Fruit fly (Drosophila melanogaster): Measurements from ENCODE around the gene dop.

Gene dop

DNA sequence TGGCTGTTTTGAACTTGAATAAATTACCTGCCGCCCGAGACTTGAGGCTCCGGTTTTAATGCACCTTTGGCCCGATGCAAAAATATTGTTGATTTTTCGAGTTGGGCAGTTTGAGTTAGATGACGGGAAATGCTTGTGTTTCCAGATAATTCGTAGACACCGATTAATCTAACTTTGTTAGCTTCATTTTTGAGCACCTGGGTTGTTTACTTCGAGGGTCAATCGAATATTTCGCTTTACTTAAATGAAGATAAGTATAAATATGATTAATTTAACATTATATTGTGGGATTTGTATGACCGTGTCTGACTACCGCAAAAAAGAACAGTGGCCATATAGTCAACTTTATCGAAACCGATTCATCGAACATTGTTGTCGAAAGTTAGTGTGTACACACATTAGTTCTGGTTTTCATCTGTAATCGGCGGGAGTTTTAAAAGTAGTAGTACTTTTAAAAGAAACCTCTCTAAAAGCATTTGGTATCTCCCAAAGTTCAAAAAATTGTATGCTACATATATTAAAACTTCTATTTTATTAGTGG is 41.9 kb upstream of the dop start, which contains the start of gene CG7945 (continued):
- TF ChIP-seq CoRest (tag; optimal IDR thresholded peaks at IDR 0.05) (peak; percentile 10), CG4282 (GFP tag; optimal IDR thresholded peaks at IDR 0.05) (no peak), Sry-δ (GFP tag; optimal IDR thresholded peaks at IDR 0.05) (peak; percentile 60), CG11398 (GFP tag; optimal IDR thresholded peaks at IDR 0.05) (no peak), CG13424 (tag; optimal IDR thresholded peaks at IDR 0.05) (no peak), MBD-R2 (GFP tag; IDR thresholded peaks at IDR 0.05) (peak; percentile 67), unc-4 (GFP tag; IDR thresholded peaks at IDR 0.05; ENCODE audit: partially characterized antibody) (peak; percentile 69), CG7963 (GFP tag; IDR thresholded peaks at IDR 0.05; ENCODE audit: partially characterized antibody) (peak; percentile 49; the same call in 2 of the 3 replicates), CHES-1-like (GFP tag; optimal IDR thresholded peaks at IDR 0.05) (no peak), en (GFP tag; optimal IDR thresholded peaks at IDR 0.05) (no peak), slp2 (GFP tag; optimal IDR thresholded peaks at IDR 0.05) (no peak), Dref (GFP tag; IDR thresholded peaks at IDR 0.05) (peak; percentile 97), CG16815 (GFP tag; optimal IDR thresholded peaks at IDR 0.05) (no peak), Scr (GFP tag; IDR thresholded peaks at IDR 0.05; ENCODE audit: partially characterized antibody) (peak; percentile 61), grn (GFP tag; optimal IDR thresholded peaks at IDR 0.05) (no peak), amos (GFP tag; IDR thresholded peaks at IDR 0.05; ENCODE audit: partially characterized antibody) (peak; percentile 64; the same call in 1 of the 2 replicates), p53 (GFP tag; optimal IDR thresholded peaks at IDR 0.05) (no peak), CG6175 (GFP tag; IDR thresholded peaks at IDR 0.05) (no peak), CG13894 (tag; optimal IDR thresholded peaks at IDR 0.05) (no peak), HHEX (GFP tag; optimal IDR thresholded peaks at IDR 0.05) (no peak), ara (GFP tag; IDR thresholded peaks at IDR 0.05) (no peak), Doc3 (GFP tag; IDR thresholded peaks at IDR 0.05; ENCODE audit: partially characterized antibody) (peak; percentile 48; the same call in 2 of the 3 replicates), MESR4 (GFP tag; optimal IDR thresholded peaks at IDR 0.05) (peak; percentile 69), wek (GFP tag; optimal IDR thresholded peaks at IDR 0.05) (no peak), YL-1 (GFP tag; optimal IDR thresholded peaks at IDR 0.05) (peak; percentile 72), mld (GFP tag; IDR thresholded peaks at IDR 0.05; ENCODE audit: partially characterized antibody) (0 out of 3 replicates have a peak, but pooled peaks have one; percentile 28), chif (GFP tag; optimal IDR thresholded peaks at IDR 0.05) (no peak), tgo (GFP tag; IDR thresholded peaks at IDR 0.05) (no peak), Pdp1 (GFP tag; optimal IDR thresholded peaks at IDR 0.05) (no peak), Sin3A (optimal IDR thresholded peaks at IDR 0.05) (no peak), CG15514 (GFP tag; optimal IDR thresholded peaks at IDR 0.05) (peak; percentile 51), pb (GFP tag; optimal IDR thresholded peaks at IDR 0.05) (no peak), sqz (GFP tag; optimal IDR thresholded peaks at IDR 0.05) (no peak), corto (GFP tag; optimal IDR thresholded peaks at IDR 0.05) (no peak), gce (GFP tag; IDR thresholded peaks at IDR 0.05) (no peak), HLH4C (GFP tag; IDR thresholded peaks at IDR 0.05; ENCODE audit: partially characterized antibody) (peak; percentile 78), Vsx1 (GFP tag; optimal IDR thresholded peaks at IDR 0.05) (no peak), CG4617 (GFP tag; optimal IDR thresholded peaks at IDR 0.05; ENCODE audit: borderline replicate concordance) (peak; percentile 66), CG11504 (tag; optimal IDR thresholded peaks at IDR 0.05) (no peak), dimm (GFP tag; IDR thresholded peaks at IDR 0.05) (no peak), CG9817 (tag; optimal IDR thresholded peaks at IDR 0.05) (no peak), MTF-1 (GFP tag; optimal IDR thresholded peaks at IDR 0.05; ENCODE audit: borderline replicate concordance) (no peak), CG12659 (GFP tag; optimal IDR thresholded peaks at IDR 0.05) (peak; percentile 68), ato (GFP tag; IDR thresholded peaks at IDR 0.05; ENCODE audit: partially characterized antibody) (peak; percentile 51; the same call in 1 of the 2 replicates), CG11695 (GFP tag; IDR thresholded peaks at IDR 0.05) (no peak), stwl (tag; optimal IDR thresholded peaks at IDR 0.05) (peak; percentile 87), ems (GFP tag; optimal IDR thresholded peaks at IDR 0.05) (no peak), E2f2 (GFP tag; IDR thresholded peaks at IDR 0.05) (peak; percentile 99), cwo (GFP tag; optimal IDR thresholded peaks at IDR 0.05) (no peak)

Measured in whole organism, embryonic.